Fruit fly (Drosophila melanogaster): ENCODE results near the gene 2mit.
A peak's percentile ranks its signal among the peaks of the same experiment; 100 is the strongest.

The 2mit gene

dm6 chr3R:13074588-13074987, 80.9 kb downstream of the 2mit start:
- TF ChIP-seq CG8478 (optimal IDR thresholded peaks at IDR 0.05), result no peak
- TF ChIP-seq CTCF (optimal IDR thresholded peaks at IDR 0.05), result peak in 1 of 2 experiments; percentile 33

DNA sequence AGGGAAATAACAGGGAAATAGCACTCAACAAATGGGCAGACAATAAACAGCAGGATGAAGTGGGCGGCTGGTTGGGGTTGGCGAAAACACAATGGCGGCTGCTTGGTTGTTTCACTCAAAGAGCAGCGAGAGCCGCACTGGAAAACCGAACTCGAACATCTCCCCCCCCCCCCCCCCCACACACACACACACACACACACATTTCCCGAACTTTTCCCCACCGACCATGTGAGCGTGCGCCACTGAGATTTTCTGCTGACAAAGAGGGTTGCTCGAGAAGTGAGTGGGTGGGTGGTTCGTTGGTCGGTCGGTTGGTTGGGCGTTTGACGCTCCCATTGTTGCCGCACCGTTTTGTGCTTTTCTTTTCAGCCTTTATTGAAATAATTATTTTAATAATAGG, 82.3 kb downstream of the 2mit start:
- TF ChIP-seq CG8478 (optimal IDR thresholded peaks at IDR 0.05) (no peak), CTCF (optimal IDR thresholded peaks at IDR 0.05) (no peak)

dm6 chr3R:13072052-13072451, 83.4 kb downstream of the 2mit start:
- TF ChIP-seq CTCF (optimal IDR thresholded peaks at IDR 0.05) (no peak), CG8478 (optimal IDR thresholded peaks at IDR 0.05) (no peak)

Data from S2 (cell line).